Worm (Caenorhabditis elegans) whole organism, L4/young adult: ENCODE measurements around the gene B0035.22.

ENCODE experiments used
- W03F9.2 ChIP-seq: fragments of 150-350 bp; optimal IDR thresholded peaks from 2 replicates; lab custom pipeline; 2014; ENCODE audit warnings: missing biosample characterization, missing genetic modification characterization
- dao-5 ChIP-seq: sonication (generic microtip); optimal IDR thresholded peaks from 2 replicates; lab custom pipeline; 2016; ENCODE audit warnings: missing genotype, missing genetic modification characterization, moderate library complexity, missing compliant biosample characterization
- him-1 ChIP-seq: sonication (generic microtip); optimal IDR thresholded peaks from 2 replicates; lab custom pipeline; 2016; ENCODE audit warnings: missing genotype, missing genetic modification reagents, missing genetic modification characterization, missing compliant biosample characterization

Gene B0035.22

DNA sequence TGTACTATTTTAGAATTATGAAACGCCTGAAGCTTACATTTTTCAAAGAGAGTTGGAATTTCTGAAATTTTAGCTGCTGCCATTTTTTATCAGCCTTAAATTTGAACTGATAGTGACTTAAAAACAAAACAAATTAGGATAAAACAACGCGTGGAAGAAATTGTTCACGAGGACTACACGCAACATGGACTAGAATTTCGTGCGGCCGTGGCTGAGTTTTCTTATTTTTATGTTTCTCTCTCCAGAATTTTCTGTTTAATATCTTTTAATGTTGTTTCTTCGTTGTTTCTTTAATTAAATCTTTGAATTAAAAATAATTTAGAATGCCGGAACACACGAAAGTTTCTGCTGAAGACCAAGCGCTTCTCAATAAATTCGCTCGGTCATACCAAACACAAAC is at the start of gene B0035.22, which contains the start of the genes B0035.3 and pfd-4:
Gene B0035.22, plus strand, starts transcription at position 269 of the 400 bp plus-strand sequence.
Gene B0035.3, minus strand, starts transcription at position 114 of the 400 bp plus-strand sequence.
Gene pfd-4, plus strand, starts transcription at position 323 of the 400 bp plus-strand sequence.
- TF ChIP-seq dao-5 (tag; lab: Kevin White, UChicago) (no peak), W03F9.2 (tag; lab: Kevin White, UChicago) (peak; percentile 81), him-1 (tag; lab: Kevin White, UChicago) (no peak)

- no peak for TF ChIP-seq W03F9.2 (tag; lab: Kevin White, UChicago)
- TF ChIP-seq dao-5 (tag; lab: Kevin White, UChicago) = no peak
- no peak for TF ChIP-seq him-1 (tag; lab: Kevin White, UChicago)
Observed at ce11 chrIV:11266090-11266489, 48.9 kb upstream of the B0035.22 start, which contains the start of gene col-127. TSS of gene col-127 (minus strand) at chrIV:11266190.

ce11 chrIV:11269483-11269882 is 45.5 kb upstream of the B0035.22 start:
- TF ChIP-seq him-1 (tag; lab: Kevin White, UChicago) (no peak), W03F9.2 (tag; lab: Kevin White, UChicago) (no peak), dao-5 (tag; lab: Kevin White, UChicago) (no peak)

- TF ChIP-seq W03F9.2 (tag; lab: Kevin White, UChicago) (no peak), dao-5 (tag; lab: Kevin White, UChicago) (no peak), him-1 (tag; lab: Kevin White, UChicago) (no peak)
Observed at ce11 chrIV:11271262-11271661, 43.7 kb upstream of the B0035.22 start, which contains the start of gene nhr-7. TSS of gene nhr-7 (minus strand) at chrIV:11271362.

- TF ChIP-seq W03F9.2 (tag; lab: Kevin White, UChicago) (no peak), him-1 (tag; lab: Kevin White, UChicago) (no peak), dao-5 (tag; lab: Kevin White, UChicago) (no peak)
Observed at ce11 chrIV:11273151-11273550, 41.8 kb upstream of the B0035.22 start, which contains the start of gene gtl-2. TSS of gene gtl-2 (plus strand) at chrIV:11273451.

- TF ChIP-seq him-1 (tag; lab: Kevin White, UChicago) (no peak), W03F9.2 (tag; lab: Kevin White, UChicago) (no peak), dao-5 (tag; lab: Kevin White, UChicago) (no peak)
Observed at ce11 chrIV:11276026-11276425, 38.9 kb upstream of the B0035.22 start.

- TF ChIP-seq him-1 (tag; lab: Kevin White, UChicago) (no peak), dao-5 (tag; lab: Kevin White, UChicago) (no peak), W03F9.2 (tag; lab: Kevin White, UChicago) (no peak)
Observed at ce11 chrIV:11284102-11284531, 30.8 kb upstream of the B0035.22 start.

- TF ChIP-seq him-1 (tag; lab: Kevin White, UChicago) (no peak), dao-5 (tag; lab: Kevin White, UChicago) (no peak), W03F9.2 (tag; lab: Kevin White, UChicago) (no peak)
Observed at ce11 chrIV:11285239-11285638, 29.7 kb upstream of the B0035.22 start.

DNA sequence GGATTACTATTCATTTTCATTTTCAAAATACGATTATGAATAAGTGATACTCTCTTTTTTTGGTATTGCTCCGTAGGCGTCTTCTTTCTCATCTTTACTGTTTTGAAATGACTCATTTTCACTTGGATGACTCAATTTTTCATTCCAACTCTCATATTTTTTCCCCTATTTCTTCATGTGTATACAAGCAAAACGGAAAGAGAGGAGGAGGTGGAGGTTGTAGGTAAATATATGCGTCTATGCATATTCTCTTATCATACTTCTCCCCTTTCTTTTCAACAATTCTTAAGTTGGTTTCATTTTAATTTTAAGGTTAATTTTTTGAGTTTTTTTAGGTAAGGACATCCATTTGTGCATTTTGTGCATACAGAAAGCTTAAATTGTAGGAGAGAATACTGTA is 28.8 kb upstream of the B0035.22 start:
- TF ChIP-seq W03F9.2 (tag; lab: Kevin White, UChicago) (no peak), dao-5 (tag; lab: Kevin White, UChicago) (no peak), him-1 (tag; lab: Kevin White, UChicago) (no peak)

DNA sequence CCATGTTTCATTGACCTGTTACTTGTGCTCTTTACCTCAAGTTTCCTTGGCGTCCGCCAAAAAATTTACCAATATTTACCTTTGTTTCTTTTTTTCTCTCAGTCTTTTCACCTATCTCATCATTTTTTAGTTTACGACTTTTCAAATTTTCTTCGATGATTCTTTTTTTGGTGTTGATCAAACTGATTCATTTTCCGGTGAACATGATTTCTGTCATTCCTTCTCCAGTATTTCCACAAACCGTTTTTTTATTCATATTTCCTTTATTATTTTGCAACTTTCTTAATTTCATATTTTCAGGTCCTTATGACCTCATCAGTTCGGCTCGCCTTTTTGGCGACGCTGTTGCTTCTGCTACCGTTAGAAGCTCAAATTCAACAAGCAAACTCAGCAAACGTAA is 27.4 kb upstream of the B0035.22 start, which contains the start of gene F54D1.6:
Gene F54D1.6, plus strand, starts transcription at position 301 of the 400 bp plus-strand sequence.
- no peak for TF ChIP-seq W03F9.2 (tag; lab: Kevin White, UChicago)
- no peak for TF ChIP-seq dao-5 (tag; lab: Kevin White, UChicago)
- no peak for TF ChIP-seq him-1 (tag; lab: Kevin White, UChicago)

DNA sequence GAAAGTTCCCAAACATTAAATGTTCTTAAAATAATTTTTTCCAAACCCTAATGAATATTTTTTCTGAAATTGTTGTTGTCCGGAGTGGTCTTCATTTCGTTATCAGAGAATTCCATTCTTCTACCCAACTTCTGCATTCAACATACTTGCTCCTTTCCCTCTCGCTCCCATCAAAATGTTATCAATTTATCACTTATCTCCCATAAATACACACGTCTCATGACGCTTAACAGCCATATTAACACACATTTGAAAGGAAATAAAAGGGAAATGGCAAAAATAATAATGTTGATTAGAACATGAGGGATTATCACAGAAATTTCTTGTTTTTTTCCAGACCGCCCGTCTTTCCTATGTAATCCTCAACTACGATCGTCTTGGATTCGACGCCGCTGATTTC is 26.0 kb upstream of the B0035.22 start:
- no peak for TF ChIP-seq dao-5 (tag; lab: Kevin White, UChicago)
- TF ChIP-seq W03F9.2 (tag; lab: Kevin White, UChicago) = no peak
- no peak for TF ChIP-seq him-1 (tag; lab: Kevin White, UChicago)

- TF ChIP-seq W03F9.2 (tag; lab: Kevin White, UChicago) (no peak), dao-5 (tag; lab: Kevin White, UChicago) (no peak), him-1 (tag; lab: Kevin White, UChicago) (no peak)
Observed at ce11 chrIV:11296787-11297186, 18.2 kb upstream of the B0035.22 start, which contains the start of gene mttu-1. TSS of gene mttu-1 (minus strand) at chrIV:11296887.

ce11 chrIV:11298154-11299086 is 16.5 kb upstream of the B0035.22 start, which contains the start of the genes B0035.15 and dnj-1:
TSS of gene B0035.15 (minus strand) at chrIV:11298252.
TSS of gene dnj-1 (plus strand) at chrIV:11299036.
- TF ChIP-seq dao-5 (tag; lab: Kevin White, UChicago) (no peak), him-1 (tag; lab: Kevin White, UChicago) (no peak), W03F9.2 (tag; lab: Kevin White, UChicago) (no peak)
